Worm (Caenorhabditis elegans) whole organism, midembryonic: Measurements from ENCODE around the gene Y69H2.10.

Source experiments
- T22C8.4 ChIP-seq: fragments of 200-800 bp; sonication (Bioruptor generic); IDR thresholded peaks from 2 replicates; pipeline ENCODE4 v1.3.6; 2022; ENCODE audit warnings: missing genetic modification characterization, missing compliant biosample characterization
- cog-1 ChIP-seq: sonication (generic microtip); optimal IDR thresholded peaks from 2 replicates; lab custom pipeline; 2016; ENCODE audit warnings: missing genetic modification characterization, missing compliant biosample characterization
- flt-1 ChIP-seq: fragments of 200-800 bp; sonication (Bioruptor generic); IDR thresholded peaks from 2 replicates; pipeline ENCODE4 v1.3.6; 2022; ENCODE audit warnings: missing genetic modification characterization, missing compliant biosample characterization
- klf-2 ChIP-seq: fragments of 200-800 bp; sonication (Bioruptor generic); conservative IDR thresholded peaks from 2 replicates; pipeline ENCODE4 v1.3.6; 2022; ENCODE audit warnings: missing genetic modification reagents, missing genetic modification characterization, missing compliant biosample characterization
- med-1 ChIP-seq: sonication (generic microtip); optimal IDR thresholded peaks from 2 replicates; lab custom pipeline; 2017; ENCODE audit warnings: missing genetic modification characterization, mild to moderate bottlenecking, missing compliant biosample characterization, antibody characterized with exemption, missing genetic modification reagents; ENCODE audit not compliant: insufficient read depth
- ref-1 ChIP-seq: fragments of 200-800 bp; sonication (Bioruptor generic); conservative IDR thresholded peaks from 2 replicates; pipeline ENCODE4 v1.3.6; 2022; ENCODE audit warnings: missing genetic modification reagents, missing genetic modification characterization, missing compliant biosample characterization
- tab-1 ChIP-seq: fragments of 200-800 bp; sonication (Bioruptor generic); IDR thresholded peaks from 2 replicates; pipeline ENCODE4 v1.3.6; 2022; ENCODE audit warnings: missing genetic modification characterization, missing compliant biosample characterization
- ztf-23 ChIP-seq: fragments of 200-800 bp; sonication (Bioruptor generic); IDR thresholded peaks from 2 replicates; pipeline ENCODE4 v1.3.6; 2022; ENCODE audit warnings: missing genetic modification reagents, missing genetic modification characterization, missing compliant biosample characterization
- ztf-29 ChIP-seq: fragments of 200-800 bp; sonication (Bioruptor generic); IDR thresholded peaks from 2 replicates; pipeline ENCODE4 v1.3.6; 2022; ENCODE audit warnings: missing genetic modification reagents, missing genetic modification characterization, missing compliant biosample characterization

The Y69H2.10 gene

DNA sequence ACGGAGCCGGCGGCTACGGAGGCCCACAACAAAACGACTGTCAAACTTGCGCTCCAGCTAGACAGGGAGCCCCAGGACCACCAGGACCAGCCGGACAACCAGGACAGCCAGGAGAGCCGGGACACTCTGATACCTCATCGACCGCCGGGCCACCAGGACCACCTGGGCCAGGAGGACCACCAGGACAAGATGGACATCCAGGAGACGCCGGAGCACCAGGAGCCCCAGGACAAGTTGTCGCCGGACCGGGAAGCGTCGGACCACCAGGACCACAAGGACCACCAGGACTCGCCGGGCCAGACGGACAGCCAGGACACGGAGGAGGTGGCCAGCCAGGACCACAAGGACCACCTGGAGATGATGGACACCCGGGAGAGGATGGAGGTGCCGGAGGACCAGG, 31.0 kb upstream of the Y69H2.10 start:
- TF ChIP-seq tab-1 (GFP tag; lab: Robert Waterston, UW) (no peak), med-1 (GFP tag; lab: Kevin White, UChicago) (no peak), ztf-23 (GFP tag; lab: Robert Waterston, UW) (peak; percentile 5; the same call in 1 of the 2 replicates)

DNA sequence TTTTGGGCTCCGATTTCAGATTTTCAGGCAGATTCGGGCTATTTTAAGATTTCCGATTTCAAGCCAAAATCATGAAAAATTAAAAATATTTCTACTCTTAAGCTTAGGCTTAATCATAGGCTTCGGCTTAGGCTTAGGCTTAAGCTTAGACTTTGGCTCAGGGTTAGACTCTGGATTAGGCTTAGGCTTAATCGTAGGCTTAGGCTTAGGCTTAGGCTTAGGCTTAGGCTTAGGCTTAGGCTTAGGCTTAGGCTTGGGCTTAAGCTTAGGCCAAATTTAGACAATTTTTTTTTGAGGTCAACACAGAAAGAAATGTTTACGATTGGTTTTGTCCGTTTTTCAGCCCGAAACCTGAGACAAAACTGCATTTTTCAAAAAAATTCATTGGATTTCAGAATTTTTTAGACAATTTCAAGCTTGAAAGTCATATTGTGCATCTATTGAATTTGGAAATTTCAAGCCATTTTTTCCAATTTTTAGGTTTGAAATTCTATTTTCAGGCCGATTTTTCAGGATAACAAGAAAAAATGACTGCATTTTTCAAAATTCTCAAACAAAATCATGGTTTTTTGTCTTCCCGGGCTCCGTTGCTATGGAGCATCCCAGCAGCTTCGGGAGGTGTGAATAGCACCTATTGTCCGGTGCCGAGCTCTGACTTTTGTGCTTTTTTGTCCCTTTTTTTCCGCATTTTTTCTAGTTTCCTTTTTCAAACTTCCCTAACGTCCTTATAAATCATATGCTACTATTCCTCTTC, 30.3 kb upstream of the Y69H2.10 start, which contains the start of gene egas-1:
Gene egas-1, plus strand, starts transcription at position 704 of the 754 bp plus-strand sequence.
- TF ChIP-seq ztf-29 (GFP tag; lab: Robert Waterston, UW) (peak; percentile 27; the same call in 1 of the 2 replicates), T22C8.4 (GFP tag; lab: Robert Waterston, UW) (no peak), klf-2 (GFP tag; lab: Robert Waterston, UW) (no peak), med-1 (GFP tag; lab: Kevin White, UChicago) (no peak), ztf-23 (GFP tag; lab: Robert Waterston, UW) (no peak)

DNA sequence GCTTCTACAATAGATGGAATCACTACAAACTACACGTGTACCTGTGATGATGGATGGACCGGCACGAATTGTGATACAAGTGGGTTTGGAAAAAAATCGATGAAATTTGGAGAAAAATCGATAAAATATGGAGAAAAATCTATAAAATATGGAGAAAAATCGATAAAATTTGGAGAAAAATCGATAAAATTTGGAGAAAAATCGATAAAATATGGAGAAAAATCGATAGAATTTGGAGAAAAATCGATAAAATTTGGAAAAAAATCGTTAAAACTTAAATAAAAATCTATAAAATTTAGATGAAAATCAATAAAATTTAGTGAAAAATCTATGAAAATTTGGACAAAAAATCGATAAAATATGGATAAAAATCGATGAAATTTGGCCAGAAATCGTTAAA, 25.9 kb upstream of the Y69H2.10 start:
- no peak for TF ChIP-seq klf-2 (GFP tag; lab: Robert Waterston, UW)
- TF ChIP-seq T22C8.4 (GFP tag; lab: Robert Waterston, UW) = peak; percentile 74

DNA sequence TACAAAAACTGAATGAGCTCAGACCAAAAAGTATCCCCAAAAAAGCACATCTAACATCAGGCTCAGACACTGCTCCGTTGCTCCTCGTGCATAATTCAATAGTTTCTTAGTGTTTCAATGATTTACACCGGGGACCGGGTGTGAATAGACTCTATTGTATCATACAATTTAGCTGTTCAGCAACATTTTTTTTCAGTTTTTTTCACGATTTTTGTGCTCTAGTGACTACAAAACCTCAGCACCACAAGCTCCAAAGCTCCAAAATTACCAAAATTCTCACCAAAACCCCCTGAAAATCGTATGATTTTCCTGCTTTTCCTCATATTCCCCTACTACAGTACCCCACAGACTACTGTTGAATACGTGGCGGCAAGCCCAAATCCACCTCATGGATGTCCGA, 20.1 kb upstream of the Y69H2.10 start, which contains the start of gene egas-2:
Gene egas-2, plus strand, starts transcription at position 301 of the 400 bp plus-strand sequence.
- TF ChIP-seq cog-1 (tag; lab: Kevin White, UChicago) (no peak), klf-2 (GFP tag; lab: Robert Waterston, UW) (no peak), T22C8.4 (GFP tag; lab: Robert Waterston, UW) (no peak), flt-1 (GFP tag; lab: Robert Waterston, UW) (no peak), ztf-23 (GFP tag; lab: Robert Waterston, UW) (no peak), ztf-29 (GFP tag; lab: Robert Waterston, UW) (no peak), tab-1 (GFP tag; lab: Robert Waterston, UW) (no peak), med-1 (GFP tag; lab: Kevin White, UChicago) (no peak), ref-1 (GFP tag; lab: Robert Waterston, UW) (no peak)

DNA sequence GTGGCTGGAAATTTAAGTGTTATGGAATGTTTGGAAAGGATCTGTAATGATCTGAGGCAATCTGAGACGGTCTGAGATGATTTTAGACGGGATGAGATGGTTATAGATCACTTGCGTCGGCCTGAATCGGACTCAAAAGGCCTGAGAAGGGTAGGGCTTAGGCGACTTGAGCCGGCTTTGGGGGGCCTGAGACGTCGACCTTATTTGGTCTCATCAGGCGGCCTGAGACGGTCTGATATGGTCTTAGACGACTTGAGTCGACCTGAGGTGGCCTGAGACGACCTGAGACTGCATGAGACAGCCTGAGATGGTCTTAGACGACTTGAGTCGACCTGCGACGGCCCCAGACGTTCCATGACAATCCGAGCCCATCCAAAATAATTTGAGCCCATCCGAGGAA, 13.8 kb upstream of the Y69H2.10 start:
- TF ChIP-seq cog-1 (tag; lab: Kevin White, UChicago) (no peak), ztf-23 (GFP tag; lab: Robert Waterston, UW) (no peak), klf-2 (GFP tag; lab: Robert Waterston, UW) (no peak), med-1 (GFP tag; lab: Kevin White, UChicago) (no peak), T22C8.4 (GFP tag; lab: Robert Waterston, UW) (no peak), ztf-29 (GFP tag; lab: Robert Waterston, UW) (0 out of 2 replicates have a peak, but pooled peaks have one; percentile 7), tab-1 (GFP tag; lab: Robert Waterston, UW) (no peak), flt-1 (GFP tag; lab: Robert Waterston, UW) (no peak)

DNA sequence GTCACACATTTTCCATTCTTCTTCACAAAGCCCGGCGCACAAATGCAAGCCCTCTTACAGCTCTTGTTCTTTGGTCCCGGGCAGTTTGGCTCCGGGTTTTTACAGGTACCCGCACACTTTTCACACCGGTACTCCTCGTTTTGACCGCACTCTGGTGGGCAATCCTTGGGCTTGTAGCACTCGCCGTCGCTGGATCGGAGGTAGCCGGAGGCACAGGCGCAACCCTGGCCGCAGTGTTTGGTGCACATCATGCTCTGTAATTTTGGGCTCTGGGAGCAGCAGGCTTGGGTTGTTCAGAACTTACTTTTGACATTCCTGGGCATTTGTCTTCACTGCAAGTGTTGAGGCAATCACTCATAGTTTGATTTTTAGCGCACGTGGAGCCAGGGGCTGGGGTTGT, 12.7 kb upstream of the Y69H2.10 start:
- no peak for TF ChIP-seq ref-1 (GFP tag; lab: Robert Waterston, UW)
- TF ChIP-seq flt-1 (GFP tag; lab: Robert Waterston, UW) = no peak

DNA sequence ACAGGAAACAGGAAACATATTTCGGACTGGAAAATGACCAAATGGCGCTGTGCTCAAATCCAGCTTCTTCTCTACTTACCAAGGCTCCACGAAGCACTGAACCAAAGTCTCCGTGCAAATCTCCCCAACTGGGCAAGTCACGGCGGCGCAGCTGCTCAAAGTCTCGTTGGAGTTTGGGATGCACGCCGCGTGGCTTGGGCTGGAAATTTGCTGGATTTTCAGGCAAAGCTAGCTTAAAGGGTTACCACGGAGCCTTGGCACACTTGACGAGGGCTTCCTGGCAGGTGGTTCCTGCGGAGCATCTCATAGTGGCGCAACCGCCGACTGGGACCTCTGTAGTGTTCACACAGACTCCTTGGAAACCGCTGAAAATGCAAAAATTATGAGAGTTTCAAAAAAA, 11.2 kb upstream of the Y69H2.10 start:
- no peak for TF ChIP-seq ref-1 (GFP tag; lab: Robert Waterston, UW)
- no peak for TF ChIP-seq tab-1 (GFP tag; lab: Robert Waterston, UW)
- no peak for TF ChIP-seq klf-2 (GFP tag; lab: Robert Waterston, UW)
- TF ChIP-seq med-1 (GFP tag; lab: Kevin White, UChicago) = no peak
- no peak for TF ChIP-seq flt-1 (GFP tag; lab: Robert Waterston, UW)
- TF ChIP-seq T22C8.4 (GFP tag; lab: Robert Waterston, UW) = no peak

DNA sequence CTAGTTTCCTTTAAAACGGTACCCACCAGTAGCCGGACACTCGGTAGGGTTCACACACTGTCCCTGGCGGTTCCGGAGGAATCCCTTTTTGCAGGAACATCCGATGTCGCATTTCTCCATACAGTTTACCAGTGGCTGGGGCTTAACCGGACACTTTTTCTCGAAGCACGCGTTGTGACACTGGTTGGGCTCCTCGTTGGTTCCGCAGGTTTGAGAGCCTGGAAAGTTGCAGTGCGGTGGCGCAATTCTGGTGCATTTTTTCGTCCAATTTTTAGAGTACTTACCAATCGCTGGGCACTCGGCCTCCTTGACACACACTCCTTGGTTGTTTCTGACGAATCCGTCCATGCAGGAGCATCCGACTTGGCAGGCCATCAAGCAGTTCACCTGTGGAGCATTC, 7.8 kb upstream of the Y69H2.10 start:
- TF ChIP-seq klf-2 (GFP tag; lab: Robert Waterston, UW) (no peak), ref-1 (GFP tag; lab: Robert Waterston, UW) (no peak), flt-1 (GFP tag; lab: Robert Waterston, UW) (no peak), T22C8.4 (GFP tag; lab: Robert Waterston, UW) (no peak), ztf-23 (GFP tag; lab: Robert Waterston, UW) (no peak), cog-1 (tag; lab: Kevin White, UChicago) (no peak)

DNA sequence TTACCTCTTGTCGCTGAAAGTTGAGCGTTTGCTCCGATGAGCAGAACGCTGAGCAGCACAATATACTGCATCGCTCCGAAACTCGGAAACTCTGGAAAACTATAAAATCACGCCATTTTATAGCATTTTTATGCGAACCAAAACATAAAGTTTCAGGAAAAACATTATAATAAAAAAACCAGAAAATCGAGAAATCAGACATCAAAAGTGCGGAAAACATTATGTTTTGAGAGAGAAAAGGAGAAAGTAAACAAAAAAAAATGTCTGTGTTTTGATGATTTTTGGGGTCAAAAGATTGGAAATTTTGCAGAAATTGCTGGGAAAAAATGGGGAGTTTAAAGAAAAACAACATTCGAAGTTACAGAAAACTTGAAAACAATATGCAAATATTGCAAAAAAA, 6.1 kb upstream of the Y69H2.10 start, which contains the start of gene Y69H2.3:
Gene Y69H2.3, minus strand, starts transcription at position 101 of the 400 bp plus-strand sequence.
- TF ChIP-seq ref-1 (GFP tag; lab: Robert Waterston, UW) (no peak), flt-1 (GFP tag; lab: Robert Waterston, UW) (no peak), ztf-23 (GFP tag; lab: Robert Waterston, UW) (no peak), T22C8.4 (GFP tag; lab: Robert Waterston, UW) (no peak)

DNA sequence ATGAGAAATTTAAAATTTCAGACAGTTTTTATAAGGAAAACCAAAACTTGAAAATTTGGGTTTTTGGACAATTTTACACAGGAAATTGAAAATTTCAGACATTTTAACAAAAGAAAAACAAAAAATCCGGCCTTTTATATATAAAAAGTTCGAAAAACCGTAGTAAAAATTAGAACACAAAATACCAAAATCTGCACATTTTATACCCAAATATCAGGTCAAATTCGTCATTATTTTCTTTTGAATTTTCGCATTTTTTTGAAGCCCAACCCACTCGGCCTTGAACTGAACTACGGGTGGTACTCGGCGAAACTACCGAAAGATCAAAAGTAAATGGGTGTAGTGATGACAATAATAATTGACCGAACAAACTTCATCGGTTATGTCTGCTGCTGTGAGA, 2.9 kb upstream of the Y69H2.10 start:
- no peak for TF ChIP-seq klf-2 (GFP tag; lab: Robert Waterston, UW)
- TF ChIP-seq T22C8.4 (GFP tag; lab: Robert Waterston, UW) = no peak
- TF ChIP-seq ztf-29 (GFP tag; lab: Robert Waterston, UW) = no peak
- no peak for TF ChIP-seq med-1 (GFP tag; lab: Kevin White, UChicago)
- no peak for TF ChIP-seq flt-1 (GFP tag; lab: Robert Waterston, UW)
- no peak for TF ChIP-seq tab-1 (GFP tag; lab: Robert Waterston, UW)
- no peak for TF ChIP-seq ref-1 (GFP tag; lab: Robert Waterston, UW)
- TF ChIP-seq cog-1 (tag; lab: Kevin White, UChicago) = no peak
- no peak for TF ChIP-seq ztf-23 (GFP tag; lab: Robert Waterston, UW)
